Fruit fly (Drosophila melanogaster): ENCODE results near the gene CG2750.

dm6 chrX:12072718-12073117, 34.3 kb upstream of the CG2750 start, which contains the start of gene moon:
- TF ChIP-seq CG8478 (optimal IDR thresholded peaks at IDR 0.05) (no peak), Dll (optimal IDR thresholded peaks at IDR 0.05) (no peak), psq (optimal IDR thresholded peaks at IDR 0.05) (no peak), pan (optimal IDR thresholded peaks at IDR 0.05) (no peak), usp (GFP tag; optimal IDR thresholded peaks at IDR 0.05) (no peak)
